Worm (Caenorhabditis elegans) whole organism, L1 larva: ENCODE results near the gene nphp-1.
A peak's percentile ranks its signal among the peaks of the same experiment; 100 is the strongest.

Source experiments
- C16A3.4 ChIP-seq: fragments of 150-350 bp; optimal IDR thresholded peaks from 2 replicates; lab custom pipeline; 2014; ENCODE audit warnings: missing biosample characterization, missing genetic modification characterization
- C34B4.2 ChIP-seq: sonication (generic microtip); optimal IDR thresholded peaks from 2 replicates; lab custom pipeline; 2017; ENCODE audit warnings: mild to moderate bottlenecking, missing genetic modification characterization, missing compliant biosample characterization
- F16B12.6 ChIP-seq: fragments of 150-350 bp; optimal IDR thresholded peaks from 2 replicates; lab custom pipeline; 2014; ENCODE audit warnings: missing biosample characterization, missing genetic modification characterization
- Y116A8C.19 ChIP-seq: sonication (generic microtip); optimal IDR thresholded peaks from 2 replicates; lab custom pipeline; 2016; ENCODE audit warnings: missing compliant biosample characterization, missing genetic modification characterization, borderline replicate concordance
- alr-1 ChIP-seq: fragments of 200-800 bp; sonication (Bioruptor generic); optimal IDR thresholded peaks from 2 replicates; lab custom pipeline; 2018; ENCODE audit warnings: borderline replicate concordance, mild to moderate bottlenecking, missing genetic modification characterization, missing compliant biosample characterization
- ama-1 ChIP-seq: fragments of 150-350 bp; optimal IDR thresholded peaks from 2 replicates; lab custom pipeline; 2014
- blmp-1 ChIP-seq: fragments of 150-350 bp; optimal IDR thresholded peaks from 2 replicates; lab custom pipeline; 2014; ENCODE audit warnings: missing biosample characterization, missing genetic modification characterization
- ceh-8 ChIP-seq: fragments of 200-800 bp; sonication (Bioruptor generic); optimal IDR thresholded peaks from 2 replicates; lab custom pipeline; 2018; ENCODE audit warnings: mild to moderate bottlenecking, missing genetic modification characterization, moderate library complexity, missing compliant biosample characterization
- ceh-90 ChIP-seq: sonication (generic microtip); optimal IDR thresholded peaks from 2 replicates; lab custom pipeline; 2016; ENCODE audit warnings: missing genetic modification characterization, missing compliant biosample characterization
- dpl-1 ChIP-seq, 3 experiments: fragments of 150-350 bp in 2 of 3; sonication (generic microtip) in 1 of 3; optimal IDR thresholded peaks; 2 replicates each; lab custom pipeline; 2014 to 2017; ENCODE audit warnings: missing biosample characterization in 3 of 3, missing genetic modification characterization in 3 of 3, missing genetic modification reagents in 3 of 3
- efl-1 ChIP-seq, 4 experiments: fragments of 150-350 bp; optimal IDR thresholded peaks in 3 of 4; peaks in 1 of 4; 1 replicate in 1 of 4; 2 replicates in 3 of 4; lab custom pipeline; 2014; ENCODE audit warnings: missing biosample characterization in 2 of 4, missing genetic modification characterization in 2 of 4, missing genetic modification reagents in 2 of 4
- efl-3 ChIP-seq: fragments of 200-800 bp; sonication (Bioruptor generic); optimal IDR thresholded peaks from 2 replicates; lab custom pipeline; 2018; ENCODE audit warnings: mild to moderate bottlenecking, missing genetic modification characterization, missing compliant biosample characterization
- egl-13 ChIP-seq: sonication (generic microtip); optimal IDR thresholded peaks from 2 replicates; lab custom pipeline; 2016; ENCODE audit warnings: missing genotype, missing genetic modification reagents, missing genetic modification characterization, missing compliant biosample characterization
- elt-2 ChIP-seq: sonication (generic microtip); optimal IDR thresholded peaks from 2 replicates; lab custom pipeline; 2016; ENCODE audit warnings: missing genetic modification characterization, mild to moderate bottlenecking, inconsistent platforms, missing compliant biosample characterization, missing genetic modification reagents
- fkh-8 ChIP-seq: sonication (generic microtip); optimal IDR thresholded peaks from 2 replicates; lab custom pipeline; 2016; ENCODE audit warnings: mild to moderate bottlenecking, missing genetic modification characterization, missing compliant biosample characterization
- grh-1 ChIP-seq: fragments of 200-800 bp; sonication (Bioruptor generic); IDR thresholded peaks from 2 replicates; pipeline ENCODE4 v1.3.6; 2022; ENCODE audit warnings: missing genetic modification reagents, missing genetic modification characterization, missing compliant biosample characterization
- hlh-17 ChIP-seq: fragments of 200-800 bp; sonication (Bioruptor generic); optimal IDR thresholded peaks from 2 replicates; lab custom pipeline; 2018; ENCODE audit warnings: missing genetic modification characterization, mild to moderate bottlenecking, missing compliant biosample characterization, moderate library complexity, borderline replicate concordance
- hpl-2 ChIP-seq: fragments of 150-350 bp; optimal IDR thresholded peaks from 2 replicates; lab custom pipeline; 2014; ENCODE audit warnings: missing biosample characterization, missing genetic modification reagents, missing genetic modification characterization
- isw-1 ChIP-seq: fragments of 200-800 bp; sonication (Bioruptor generic); IDR thresholded peaks from 2 replicates; pipeline ENCODE4 v1.3.6; 2022; ENCODE audit warnings: missing genetic modification characterization, missing compliant biosample characterization
- lin-13 ChIP-seq: fragments of 150-350 bp; optimal IDR thresholded peaks from 2 replicates; lab custom pipeline; 2014; ENCODE audit warnings: missing biosample characterization, missing genetic modification reagents, missing genetic modification characterization
- lin-14 ChIP-seq: fragments of 200-800 bp; sonication (Bioruptor generic); optimal IDR thresholded peaks from 2 replicates; lab custom pipeline; 2018; ENCODE audit warnings: mild to moderate bottlenecking, missing genetic modification characterization, moderate library complexity, missing compliant biosample characterization
- lsy-2 ChIP-seq, 2 experiments: fragments of 150-350 bp; optimal IDR thresholded peaks; 2 replicates each; lab custom pipeline; 2014; ENCODE audit warnings: missing biosample characterization in 2 of 2, missing genetic modification characterization in 2 of 2
- mef-2 ChIP-seq: fragments of 150-350 bp; optimal IDR thresholded peaks from 2 replicates; lab custom pipeline; 2014; ENCODE audit warnings: missing biosample characterization, missing genetic modification characterization
- nhr-11 ChIP-seq: fragments of 150-350 bp; optimal IDR thresholded peaks from 2 replicates; lab custom pipeline; 2014; ENCODE audit warnings: missing biosample characterization, missing genetic modification characterization
- nhr-237 ChIP-seq: fragments of 150-350 bp; optimal IDR thresholded peaks from 2 replicates; lab custom pipeline; 2014; ENCODE audit warnings: missing biosample characterization, missing genetic modification characterization
- nhr-84 ChIP-seq: sonication (generic microtip); optimal IDR thresholded peaks from 2 replicates; lab custom pipeline; 2017; ENCODE audit warnings: missing biosample characterization, missing genetic modification characterization
- nhr-90 ChIP-seq: sonication (generic microtip); optimal IDR thresholded peaks from 2 replicates; lab custom pipeline; 2016; ENCODE audit warnings: mild to moderate bottlenecking, missing genetic modification characterization, missing compliant biosample characterization; ENCODE audit not compliant: poor library complexity
- pqm-1 ChIP-seq: sonication (generic microtip); optimal IDR thresholded peaks from 3 replicates; lab custom pipeline; 2017; ENCODE audit warnings: missing biosample characterization, missing genetic modification characterization
- skn-1 ChIP-seq: fragments of 150-350 bp; optimal IDR thresholded peaks from 2 replicates; lab custom pipeline; 2014; ENCODE audit warnings: missing biosample characterization, missing genetic modification characterization
- snpc-4 ChIP-seq: fragments of 150-350 bp; optimal IDR thresholded peaks from 2 replicates; lab custom pipeline; 2014; ENCODE audit warnings: missing biosample characterization, missing genetic modification characterization
- snu-23 ChIP-seq: sonication (generic microtip); optimal IDR thresholded peaks from 2 replicates; lab custom pipeline; 2016; ENCODE audit warnings: missing genetic modification characterization, missing compliant biosample characterization
- sox-4 ChIP-seq: sonication (generic microtip); optimal IDR thresholded peaks from 2 replicates; lab custom pipeline; 2016; ENCODE audit warnings: missing genetic modification characterization, missing compliant biosample characterization
- sptf-1 ChIP-seq: fragments of 150-350 bp; optimal IDR thresholded peaks from 2 replicates; lab custom pipeline; 2014; ENCODE audit warnings: missing biosample characterization, missing genetic modification characterization
- tbx-2 ChIP-seq: sonication (generic microtip); optimal IDR thresholded peaks from 2 replicates; lab custom pipeline; 2016; ENCODE audit warnings: missing genetic modification characterization, missing compliant biosample characterization
- tlp-1 ChIP-seq: fragments of 150-350 bp; optimal IDR thresholded peaks from 2 replicates; lab custom pipeline; 2014; ENCODE audit warnings: missing biosample characterization, missing genetic modification characterization
- unc-62 ChIP-seq: fragments of 150-350 bp; optimal IDR thresholded peaks from 2 replicates; lab custom pipeline; 2014; ENCODE audit warnings: missing biosample characterization, missing genetic modification reagents, missing genetic modification characterization
- unc-98 ChIP-seq: fragments of 200-800 bp; sonication (Bioruptor generic); IDR thresholded peaks from 2 replicates; pipeline ENCODE4 v1.3.6; 2022; ENCODE audit warnings: missing genetic modification characterization, missing compliant biosample characterization
- vab-15 ChIP-seq: sonication (generic microtip); optimal IDR thresholded peaks from 2 replicates; lab custom pipeline; 2017; ENCODE audit warnings: missing genotype, mild to moderate bottlenecking, missing genetic modification characterization, missing compliant biosample characterization
- xbp-1 ChIP-seq: sonication (generic microtip); optimal IDR thresholded peaks from 2 replicates; lab custom pipeline; 2016; ENCODE audit warnings: missing genetic modification characterization, missing compliant biosample characterization
- zag-1 ChIP-seq: fragments of 150-350 bp; optimal IDR thresholded peaks from 2 replicates; lab custom pipeline; 2014; ENCODE audit warnings: missing biosample characterization, missing genetic modification characterization
- zip-4 ChIP-seq: fragments of 200-800 bp; sonication (Bioruptor generic); optimal IDR thresholded peaks from 2 replicates; lab custom pipeline; 2018; ENCODE audit warnings: mild to moderate bottlenecking, missing genetic modification characterization, moderate library complexity, missing compliant biosample characterization
- ztf-11 ChIP-seq, 2 experiments: sonication (generic microtip); optimal IDR thresholded peaks; 2 replicates each; lab custom pipeline; 2016 to 2017; ENCODE audit warnings: missing genetic modification characterization in 2 of 2, missing biosample characterization in 1 of 2, missing compliant biosample characterization in 1 of 2

The nphp-1 gene

ce11 chrII:10607238-10607961, 44.7 kb downstream of the nphp-1 start, which contains the start of gene ccm-3 (continued):
- TF ChIP-seq elt-2 (tag; lab: Kevin White, UChicago) (no peak), lin-13 (GFP tag; lab: Kevin White, UChicago) (peak; percentile 17), ama-1 (no peak), nhr-237 (tag; lab: Kevin White, UChicago) (no peak), C16A3.4 (tag; lab: Kevin White, UChicago) (peak; percentile 50), efl-1 (optimal IDR thresholded peaks at IDR 0.05; lab: Kevin White, UChicago) (peak; percentile 43 to 52), efl-1 (GFP tag; optimal IDR thresholded peaks at IDR 0.05 in 1 of 2; lab: Kevin White, UChicago) (peak in 1 of 2 experiments; percentile 45), fkh-8 (peak; percentile 28), ztf-11 (tag; optimal IDR thresholded peaks at IDR 0.05; lab: Kevin White, UChicago) (no peak), zag-1 (tag; lab: Kevin White, UChicago) (no peak), unc-98 (GFP tag; lab: Robert Waterston, UW) (no peak), F16B12.6 (tag; lab: Kevin White, UChicago) (peak; percentile 3), tbx-2 (tag; lab: Kevin White, UChicago) (no peak), nhr-90 (tag; lab: Kevin White, UChicago) (no peak), sox-4 (tag; lab: Kevin White, UChicago) (no peak), lin-14 (GFP tag; lab: Kevin White, UChicago) (peak; percentile 63), efl-3 (no peak), grh-1 (GFP tag; lab: Robert Waterston, UW) (no peak), egl-13 (tag; lab: Kevin White, UChicago) (no peak), Y116A8C.19 (no peak), nhr-11 (tag; lab: Kevin White, UChicago) (no peak), isw-1 (GFP tag; lab: Robert Waterston, UW) (no peak; the same call in 1 of the 2 replicates), xbp-1 (tag; lab: Kevin White, UChicago) (peak; percentile 23), snpc-4 (tag; lab: Kevin White, UChicago) (no peak), ceh-90 (tag; lab: Kevin White, UChicago) (no peak), zip-4 (GFP tag; lab: Kevin White, UChicago) (no peak), C34B4.2 (tag; lab: Kevin White, UChicago) (no peak), lsy-2 (tag; optimal IDR thresholded peaks at IDR 0.05; lab: Kevin White, UChicago) (peak; percentile 15 to 77), unc-62 (GFP tag; lab: Kevin White, UChicago) (no peak), nhr-84 (tag; lab: Kevin White, UChicago) (no peak), mef-2 (tag; lab: Kevin White, UChicago) (no peak), ceh-8 (GFP tag; lab: Kevin White, UChicago) (no peak), tlp-1 (tag; lab: Kevin White, UChicago) (no peak), skn-1 (tag; lab: Kevin White, UChicago) (no peak), vab-15 (no peak), hlh-17 (GFP tag; lab: Kevin White, UChicago) (no peak), snu-23 (peak; percentile 11), blmp-1 (tag; lab: Kevin White, UChicago) (peak; percentile 98)

- TF ChIP-seq sptf-1 (tag; lab: Kevin White, UChicago) (no peak), dpl-1 (GFP tag; optimal IDR thresholded peaks at IDR 0.05; lab: Kevin White, UChicago) (no peak), pqm-1 (tag; lab: Kevin White, UChicago) (no peak), alr-1 (no peak), hpl-2 (GFP tag; lab: Kevin White, UChicago) (no peak), ama-1 (no peak), grh-1 (GFP tag; lab: Robert Waterston, UW) (no peak)
Measured at ce11 chrII:10605512-10605911, 46.5 kb downstream of the nphp-1 start, which contains the start of gene taf-13. Gene taf-13 (minus strand): TSS chrII:10605612.
